Worm (Caenorhabditis elegans): ENCODE data around the gene acdh-9.

Gene acdh-9

DNA sequence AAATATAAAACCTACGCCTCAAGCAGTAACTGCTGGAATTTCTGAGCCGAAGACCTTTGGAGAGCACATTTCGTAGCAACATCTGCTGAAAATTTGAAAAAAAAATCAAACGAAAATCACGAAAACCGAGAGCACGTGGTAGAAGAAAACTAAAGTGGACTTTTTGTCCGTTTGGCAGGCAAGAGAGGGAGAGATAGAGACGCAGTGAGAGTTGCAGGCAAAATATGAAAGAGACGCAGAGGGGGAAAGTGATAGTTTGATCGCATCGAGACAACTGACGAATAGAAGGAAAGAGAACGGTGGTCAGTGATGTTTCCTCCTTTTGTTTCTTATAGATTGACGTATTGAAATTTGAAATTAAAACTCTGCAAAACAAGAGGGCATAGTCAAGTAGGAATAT lies at the start of gene acdh-9, which contains the start of gene F28A10.13:
acdh-9 (minus strand) TSS at position 85 of the 400 bp plus-strand sequence.
F28A10.13 (plus strand) TSS at position 294 of the 400 bp plus-strand sequence.
- no peak for TF ChIP-seq sem-4 (tag; optimal IDR thresholded peaks at IDR 0.05)
- no peak for TF ChIP-seq peb-1 (tag; optimal IDR thresholded peaks at IDR 0.05)
- TF ChIP-seq nhr-129 (tag; optimal IDR thresholded peaks at IDR 0.05) = peak; percentile 82
- TF ChIP-seq skn-1 (tag; optimal IDR thresholded peaks at IDR 0.05) = no peak
- TF ChIP-seq nhr-237 (tag; optimal IDR thresholded peaks at IDR 0.05) = no peak
- peak; percentile 64 for TF ChIP-seq crh-2 (tag; optimal IDR thresholded peaks at IDR 0.05)
- TF ChIP-seq nhr-23 (tag; optimal IDR thresholded peaks at IDR 0.05) = no peak
- peak in 1 of 2 experiments; percentile 61 for TF ChIP-seq lsy-2 (tag; optimal IDR thresholded peaks at IDR 0.05)
- no peak for TF ChIP-seq nhr-25 (tag; optimal IDR thresholded peaks at IDR 0.05)
- TF ChIP-seq nhr-21 (tag; optimal IDR thresholded peaks at IDR 0.05) = no peak
- TF ChIP-seq blmp-1 (tag; optimal IDR thresholded peaks at IDR 0.05; ENCODE audit: insufficient read depth) = peak; percentile 20
- TF ChIP-seq ztf-11 (tag; optimal IDR thresholded peaks at IDR 0.05) = no peak
- TF ChIP-seq gmeb-1 (tag; optimal IDR thresholded peaks at IDR 0.05) = peak; percentile 44
- no peak for TF ChIP-seq snpc-4 (tag; optimal IDR thresholded peaks at IDR 0.05)
- no peak for TF ChIP-seq ztf-4 (tag; optimal IDR thresholded peaks at IDR 0.05)
- TF ChIP-seq elt-3 (tag; optimal IDR thresholded peaks at IDR 0.05) = no peak
- TF ChIP-seq nhr-77 (tag; optimal IDR thresholded peaks at IDR 0.05) = no peak
- TF ChIP-seq lin-11 (tag; optimal IDR thresholded peaks at IDR 0.05) = no peak
- no peak for TF ChIP-seq ceh-82 (tag; optimal IDR thresholded peaks at IDR 0.05)
- TF ChIP-seq F13H6.1 (tag; optimal IDR thresholded peaks at IDR 0.05) = peak; percentile 83
- no peak for TF ChIP-seq dmd-4 (tag; optimal IDR thresholded peaks at IDR 0.05)
- no peak for TF ChIP-seq mbf-1 (tag; optimal IDR thresholded peaks at IDR 0.05)
- no peak for TF ChIP-seq alr-1 (tag; optimal IDR thresholded peaks at IDR 0.05)
- TF ChIP-seq fos-1 (tag; optimal IDR thresholded peaks at IDR 0.05) = peak; percentile 71
- TF ChIP-seq unc-55 (GFP tag; optimal IDR thresholded peaks at IDR 0.05) = no peak
- TF ChIP-seq zag-1 (tag; optimal IDR thresholded peaks at IDR 0.05) = no peak
- TF ChIP-seq R02D3.7 (tag; optimal IDR thresholded peaks at IDR 0.05) = no peak
- TF ChIP-seq lin-39 (tag; optimal IDR thresholded peaks at IDR 0.05) = no peak
- peak; percentile 58 for TF ChIP-seq C34F6.9 (tag; optimal IDR thresholded peaks at IDR 0.05)
- TF ChIP-seq Y55F3AM.14 (GFP tag; optimal IDR thresholded peaks at IDR 0.05) = no peak
- no peak for TF ChIP-seq ztf-1 (GFP tag; conservative IDR thresholded peaks at IDR 0.05)
- TF ChIP-seq mdl-1 (tag; optimal IDR thresholded peaks at IDR 0.05) = peak; percentile 70 to 83
- TF ChIP-seq ceh-16 (tag; optimal IDR thresholded peaks at IDR 0.05) = no peak
- TF ChIP-seq elt-1 (tag; optimal IDR thresholded peaks at IDR 0.05) = no peak
- peak; percentile 69 for TF ChIP-seq sma-9 (GFP tag; optimal IDR thresholded peaks at IDR 0.05)
- TF ChIP-seq sma-9 (tag; optimal IDR thresholded peaks at IDR 0.05) = no peak
- TF ChIP-seq nhr-6 (tag; optimal IDR thresholded peaks at IDR 0.05) = peak; percentile 11
- no peak for TF ChIP-seq unc-39 (tag; optimal IDR thresholded peaks at IDR 0.05)
- TF ChIP-seq sma-3 (GFP tag; optimal IDR thresholded peaks at IDR 0.05) = no peak
- TF ChIP-seq egl-27 (tag; optimal IDR thresholded peaks at IDR 0.05) = no peak
- no peak for TF ChIP-seq ZK546.5 (tag; optimal IDR thresholded peaks at IDR 0.05)
- TF ChIP-seq lin-13 (GFP tag; optimal IDR thresholded peaks at IDR 0.05) = peak; percentile 34
- no peak for TF ChIP-seq aly-2 (tag; optimal IDR thresholded peaks at IDR 0.05)
- TF ChIP-seq ama-1 (optimal IDR thresholded peaks at IDR 0.05) = peak; percentile 72
- no peak for TF ChIP-seq nhr-12 (tag; optimal IDR thresholded peaks at IDR 0.05)
- no peak for TF ChIP-seq nhr-11 (tag; optimal IDR thresholded peaks at IDR 0.05)
- no peak for TF ChIP-seq nhr-10 (tag; optimal IDR thresholded peaks at IDR 0.05)
- TF ChIP-seq mab-5 (tag; optimal IDR thresholded peaks at IDR 0.05) = no peak
- TF ChIP-seq unc-62 (GFP tag; optimal IDR thresholded peaks at IDR 0.05) = no peak
